Worm (Caenorhabditis elegans): Measurements from ENCODE around the gene srh-20.

DNA sequence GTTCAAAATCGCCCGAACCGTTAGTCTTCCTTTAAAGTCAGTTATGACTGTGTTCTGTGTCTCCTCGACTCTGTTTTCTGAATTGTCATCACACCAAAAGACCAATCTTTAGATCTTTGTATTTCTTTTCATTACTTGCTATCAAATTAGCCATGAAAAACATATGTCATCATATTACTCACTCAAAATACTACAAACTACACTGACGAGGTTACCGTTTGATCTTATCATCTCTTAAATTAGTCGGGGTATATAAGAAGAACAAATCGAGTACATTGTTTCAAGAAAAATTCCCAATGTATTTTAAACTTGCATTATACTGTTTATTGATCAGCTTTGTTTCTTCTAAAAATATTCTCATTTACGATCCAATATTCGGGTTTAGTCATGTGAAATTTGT is 16.1 kb upstream of the srh-20 start, which contains the start of gene ugt-13:
- TF ChIP-seq zag-1 (tag; optimal IDR thresholded peaks at IDR 0.05), result no peak
- no peak for TF ChIP-seq nhr-237 (tag; optimal IDR thresholded peaks at IDR 0.05)
- no peak for TF ChIP-seq ztf-11 (tag; optimal IDR thresholded peaks at IDR 0.05)
- TF ChIP-seq nhr-77 (tag; optimal IDR thresholded peaks at IDR 0.05), result no peak
- TF ChIP-seq aly-2 (tag; optimal IDR thresholded peaks at IDR 0.05), result no peak
- no peak for TF ChIP-seq nhr-12 (tag; optimal IDR thresholded peaks at IDR 0.05)
- TF ChIP-seq nhr-76 (tag; optimal IDR thresholded peaks at IDR 0.05), result no peak
- TF ChIP-seq elt-2 (tag; optimal IDR thresholded peaks at IDR 0.05), result no peak
